Fruit fly (Drosophila melanogaster): ENCODE measurements around the gene I-3.

dm6 chrX:20924951-20925350, 42.5 kb upstream of the I-3 start:
- TF ChIP-seq psq (optimal IDR thresholded peaks at IDR 0.05) = no peak
- TF ChIP-seq Myc (optimal IDR thresholded peaks at IDR 0.05) = no peak
- no peak for TF ChIP-seq insv (optimal IDR thresholded peaks at IDR 0.05)
